Worm (Caenorhabditis elegans) whole organism, L3 larva: Measurements from ENCODE around the gene mutd-1.

ENCODE experiments used
- R02D3.7 ChIP-seq: fragments of 150-350 bp; optimal IDR thresholded peaks from 2 replicates; lab custom pipeline; 2014; ENCODE audit warnings: missing biosample characterization, missing genetic modification characterization
- ZK546.5 ChIP-seq: sonication (generic microtip); optimal IDR thresholded peaks from 2 replicates; lab custom pipeline; 2017; ENCODE audit warnings: missing biosample characterization, missing genetic modification characterization
- ama-1 ChIP-seq: fragments of 150-350 bp; optimal IDR thresholded peaks from 2 replicates; lab custom pipeline; 2018
- ceh-16 ChIP-seq: sonication (generic microtip); optimal IDR thresholded peaks from 2 replicates; lab custom pipeline; 2017; ENCODE audit warnings: missing biosample characterization, missing genetic modification characterization
- ceh-28 ChIP-seq: fragments of 150-350 bp; optimal IDR thresholded peaks from 2 replicates; lab custom pipeline; 2014; ENCODE audit warnings: missing biosample characterization, missing genetic modification reagents, missing genetic modification characterization
- ceh-82 ChIP-seq: fragments of 150-350 bp; optimal IDR thresholded peaks from 2 replicates; lab custom pipeline; 2014; ENCODE audit warnings: missing biosample characterization, missing genetic modification characterization
- egl-27 ChIP-seq: sonication (generic microtip); optimal IDR thresholded peaks from 4 replicates; lab custom pipeline; 2017; ENCODE audit warnings: missing biosample characterization, missing genetic modification reagents, missing genetic modification characterization
- elt-1 ChIP-seq: fragments of 150-350 bp; optimal IDR thresholded peaks from 2 replicates; lab custom pipeline; 2014; ENCODE audit warnings: missing biosample characterization, missing genetic modification characterization
- elt-2 ChIP-seq: sonication (generic microtip); optimal IDR thresholded peaks from 2 replicates; lab custom pipeline; 2016; ENCODE audit warnings: missing genetic modification reagents, mild to moderate bottlenecking, missing genetic modification characterization, missing compliant biosample characterization
- eor-1 ChIP-seq, 2 experiments: fragments of 150-350 bp; optimal IDR thresholded peaks; 2 replicates each; lab custom pipeline; 2014 to 2018; ENCODE audit warnings: missing biosample characterization in 2 of 2, missing genetic modification characterization in 2 of 2
- fkh-2 ChIP-seq: fragments of 150-350 bp; optimal IDR thresholded peaks from 2 replicates; lab custom pipeline; 2014; ENCODE audit warnings: missing biosample characterization, missing genetic modification reagents, missing genetic modification characterization
- fos-1 ChIP-seq: fragments of 150-350 bp; optimal IDR thresholded peaks from 2 replicates; lab custom pipeline; 2014; ENCODE audit warnings: missing biosample characterization, missing genetic modification characterization
- hmg-11 ChIP-seq: sonication (generic microtip); optimal IDR thresholded peaks from 2 replicates; lab custom pipeline; 2016; ENCODE audit warnings: missing genetic modification characterization, missing compliant biosample characterization
- lin-15B ChIP-seq: fragments of 150-350 bp; optimal IDR thresholded peaks from 2 replicates; lab custom pipeline; 2014; ENCODE audit warnings: missing biosample characterization, missing genetic modification characterization
- lin-39 ChIP-seq: fragments of 150-350 bp; optimal IDR thresholded peaks from 2 replicates; lab custom pipeline; 2018; ENCODE audit warnings: missing biosample characterization, missing genetic modification reagents, missing genetic modification characterization
- mdl-1 ChIP-seq: fragments of 150-350 bp; optimal IDR thresholded peaks from 2 replicates; lab custom pipeline; 2014; ENCODE audit warnings: missing biosample characterization, missing genetic modification characterization
- mml-1 ChIP-seq: fragments of 150-350 bp; sonication (generic microtip); optimal IDR thresholded peaks from 3 replicates; lab custom pipeline; 2014; ENCODE audit warnings: missing biosample characterization, missing genetic modification characterization
- nfya-1 ChIP-seq: sonication (generic microtip); optimal IDR thresholded peaks from 2 replicates; lab custom pipeline; 2017; ENCODE audit warnings: missing genetic modification characterization, mild to moderate bottlenecking, missing compliant biosample characterization, antibody characterized with exemption, moderate library complexity; ENCODE audit not compliant: insufficient read depth
- nhr-11 ChIP-seq: fragments of 150-350 bp; optimal IDR thresholded peaks from 2 replicates; lab custom pipeline; 2014; ENCODE audit warnings: missing biosample characterization, missing genetic modification characterization
- nhr-12 ChIP-seq: fragments of 150-350 bp; optimal IDR thresholded peaks from 2 replicates; lab custom pipeline; 2014; ENCODE audit warnings: missing biosample characterization, missing genetic modification characterization
- nhr-23 ChIP-seq: fragments of 150-350 bp; optimal IDR thresholded peaks from 2 replicates; lab custom pipeline; 2014; ENCODE audit warnings: missing biosample characterization, missing genetic modification reagents, missing genetic modification characterization
- nhr-237 ChIP-seq: fragments of 150-350 bp; optimal IDR thresholded peaks from 2 replicates; lab custom pipeline; 2014; ENCODE audit warnings: missing biosample characterization, missing genetic modification characterization
- nhr-25 ChIP-seq: sonication (generic microtip); optimal IDR thresholded peaks from 2 replicates; lab custom pipeline; 2017; ENCODE audit warnings: missing biosample characterization, missing genetic modification characterization
- nhr-28 ChIP-seq: fragments of 150-350 bp; optimal IDR thresholded peaks from 2 replicates; lab custom pipeline; 2014; ENCODE audit warnings: missing biosample characterization, missing genetic modification characterization
- nhr-43 ChIP-seq: sonication (generic microtip); optimal IDR thresholded peaks from 2 replicates; lab custom pipeline; 2016; ENCODE audit warnings: mild to moderate bottlenecking, missing genetic modification characterization, missing compliant biosample characterization; ENCODE audit not compliant: poor library complexity, severe bottlenecking
- nhr-67 ChIP-seq: fragments of 150-350 bp; optimal IDR thresholded peaks from 2 replicates; lab custom pipeline; 2014; ENCODE audit warnings: missing biosample characterization, missing genetic modification characterization
- nhr-77 ChIP-seq: fragments of 150-350 bp; optimal IDR thresholded peaks from 2 replicates; lab custom pipeline; 2014; ENCODE audit warnings: missing biosample characterization, missing genetic modification characterization
- pha-4 ChIP-seq: fragments of 150-350 bp; optimal IDR thresholded peaks from 2 replicates; lab custom pipeline; 2014; ENCODE audit warnings: missing biosample characterization, missing genetic modification reagents, missing genetic modification characterization
- pqm-1 ChIP-seq: fragments of 150-350 bp; optimal IDR thresholded peaks from 2 replicates; lab custom pipeline; 2017; ENCODE audit warnings: missing biosample characterization, missing genetic modification characterization, inconsistent platforms
- skn-1 ChIP-seq: fragments of 150-350 bp; optimal IDR thresholded peaks from 2 replicates; lab custom pipeline; 2014; ENCODE audit warnings: missing biosample characterization, missing genetic modification characterization
- snpc-4 ChIP-seq: fragments of 150-350 bp; optimal IDR thresholded peaks from 2 replicates; lab custom pipeline; 2014; ENCODE audit warnings: missing biosample characterization, missing genetic modification characterization
- tbx-2 ChIP-seq: sonication (generic microtip); optimal IDR thresholded peaks from 2 replicates; lab custom pipeline; 2016; ENCODE audit warnings: mild to moderate bottlenecking, missing genetic modification characterization, missing compliant biosample characterization
- zag-1 ChIP-seq: fragments of 150-350 bp; optimal IDR thresholded peaks from 2 replicates; lab custom pipeline; 2014; ENCODE audit warnings: missing biosample characterization, missing genetic modification characterization
- ztf-4 ChIP-seq: fragments of 150-350 bp; optimal IDR thresholded peaks from 2 replicates; lab custom pipeline; 2014; ENCODE audit warnings: missing biosample characterization, missing genetic modification characterization

Gene mutd-1

ce11 chrIV:7173489-7173888 lies 39.6 kb upstream of the mutd-1 start, which contains the start of gene str-1:
Gene str-1 (plus strand): TSS chrIV:7173789.
- no peak for TF ChIP-seq lin-15B (tag; lab: Kevin White, UChicago)
- no peak for TF ChIP-seq nhr-237 (tag; lab: Kevin White, UChicago)
- TF ChIP-seq skn-1 (tag; lab: Kevin White, UChicago), result no peak
- TF ChIP-seq nhr-43, result no peak
- TF ChIP-seq nhr-67, result no peak
- TF ChIP-seq nhr-77, result no peak

- TF ChIP-seq ceh-82 (no peak), fkh-2 (no peak), fos-1 (tag; lab: Kevin White, UChicago) (no peak), zag-1 (tag; lab: Kevin White, UChicago) (no peak), ZK546.5 (tag; lab: Kevin White, UChicago) (no peak), skn-1 (tag; lab: Kevin White, UChicago) (no peak), pha-4 (no peak)
- TF ChIP-seq, all 47 proteins: peak for 0
Observed at ce11 chrIV:7171222-7171621, 37.3 kb upstream of the mutd-1 start, which contains the start of gene str-220. Gene str-220 (minus strand): TSS chrIV:7171322.

ce11 chrIV:7167983-7168760 lies 34.3 kb upstream of the mutd-1 start, which contains the start of gene skr-16:
Gene skr-16 (plus strand): TSS chrIV:7168710.
- TF ChIP-seq elt-2 (tag; lab: Kevin White, UChicago), result peak; percentile 12
- TF ChIP-seq hmg-11 (tag; lab: Kevin White, UChicago), result peak; percentile 44
- no peak for TF ChIP-seq eor-1 (tag; optimal IDR thresholded peaks at IDR 0.05; lab: Kevin White, UChicago)
- peak; percentile 3 for TF ChIP-seq pqm-1

- TF ChIP-seq ztf-4 (tag; lab: Kevin White, UChicago), result no peak
- TF ChIP-seq R02D3.7, result no peak
- TF ChIP-seq ama-1 (lab: Kevin White, UChicago), result no peak
- no peak for TF ChIP-seq egl-27 (tag; lab: Kevin White, UChicago)
- TF ChIP-seq elt-1 (tag; lab: Kevin White, UChicago), result no peak
- TF ChIP-seq ceh-16, result no peak
- TF ChIP-seq nfya-1, result peak; percentile 43
- TF ChIP-seq ceh-28 (tag; lab: Kevin White, UChicago), result no peak
- TF ChIP-seq mml-1 (tag; lab: Kevin White, UChicago), result peak; percentile 51
- TF ChIP-seq hmg-11 (tag; lab: Kevin White, UChicago), result peak; percentile 36
- peak; percentile 4 for TF ChIP-seq lin-15B (tag; lab: Kevin White, UChicago)
- TF ChIP-seq skn-1 (tag; lab: Kevin White, UChicago), result no peak
- TF ChIP-seq nhr-23 (tag; lab: Kevin White, UChicago), result no peak
- no peak for TF ChIP-seq ceh-82
- no peak for TF ChIP-seq nhr-67
- TF ChIP-seq nhr-12 (tag; lab: Kevin White, UChicago), result no peak
Observed at ce11 chrIV:7166553-7166952, 32.7 kb upstream of the mutd-1 start, which contains the start of gene C42D4.18. Gene C42D4.18 (plus strand): TSS chrIV:7166783.

ce11 chrIV:7165723-7166122 lies 31.8 kb upstream of the mutd-1 start, which contains the start of gene rpc-1:
Gene rpc-1 (minus strand): TSS chrIV:7165748.
- TF ChIP-seq nfya-1, result peak; percentile 34
- TF ChIP-seq nhr-67, result no peak
- peak; percentile 34 for TF ChIP-seq lin-15B (tag; lab: Kevin White, UChicago)

- TF ChIP-seq ceh-82, result no peak
- no peak for TF ChIP-seq ceh-16
- no peak for TF ChIP-seq mdl-1 (tag; lab: Kevin White, UChicago)
Observed at ce11 chrIV:7159586-7159985, 25.7 kb upstream of the mutd-1 start.

- TF ChIP-seq nhr-23 (tag; lab: Kevin White, UChicago) (no peak), ceh-28 (tag; lab: Kevin White, UChicago) (no peak), lin-39 (tag; lab: Kevin White, UChicago) (no peak), pha-4 (no peak), nhr-43 (no peak), nhr-25 (tag; lab: Kevin White, UChicago) (no peak), nhr-11 (tag; lab: Kevin White, UChicago) (no peak), nhr-28 (no peak), eor-1 (tag; optimal IDR thresholded peaks at IDR 0.05; lab: Kevin White, UChicago) (no peak), ceh-16 (no peak), snpc-4 (tag; lab: Kevin White, UChicago) (no peak), tbx-2 (tag; lab: Kevin White, UChicago) (no peak), mml-1 (tag; lab: Kevin White, UChicago) (no peak), nhr-77 (no peak)
- TF ChIP-seq, all 47 proteins: peak for 0
Observed at ce11 chrIV:7158161-7158560, 24.3 kb upstream of the mutd-1 start.
